Worm (Caenorhabditis elegans): Measurements from ENCODE around the gene dmd-7.
A peak's percentile ranks its signal among the peaks of the same experiment; 100 is the strongest.

The dmd-7 gene

DNA sequence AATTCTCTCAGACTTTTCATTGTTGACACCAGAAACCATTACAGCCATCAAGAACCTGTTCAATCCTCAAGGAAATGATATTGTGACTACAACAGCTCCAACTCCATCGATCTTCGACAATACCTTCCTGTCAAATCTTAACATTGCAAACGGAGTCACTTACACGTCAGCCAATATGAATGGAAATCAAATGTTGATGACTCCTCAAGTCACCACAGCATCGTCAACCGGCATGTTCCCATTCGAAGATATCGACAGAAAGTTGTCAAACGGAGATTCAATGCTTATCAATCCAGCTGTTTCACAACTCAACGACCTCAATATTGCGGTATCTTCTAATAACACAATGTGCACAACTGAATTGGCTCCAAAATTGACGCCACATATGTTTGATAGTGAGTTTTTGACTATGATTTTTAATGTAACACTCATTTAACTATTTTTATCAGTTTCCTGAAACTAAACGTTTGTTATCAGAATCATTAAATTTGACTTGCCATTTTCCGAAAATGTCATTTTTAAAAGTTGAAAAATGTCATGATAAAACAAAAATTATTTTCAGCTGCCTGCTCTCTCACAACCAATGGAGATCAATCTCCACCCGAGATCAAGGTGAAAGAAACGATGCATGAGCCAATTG, 4.3 kb downstream of the dmd-7 start:
- TF ChIP-seq fax-1 (tag; optimal IDR thresholded peaks at IDR 0.05), result no peak
- TF ChIP-seq ceh-9 (tag; optimal IDR thresholded peaks at IDR 0.05), result no peak
- no peak for TF ChIP-seq K02D7.2 (tag; optimal IDR thresholded peaks at IDR 0.05)
- no peak for TF ChIP-seq dve-1 (tag; optimal IDR thresholded peaks at IDR 0.05)
- TF ChIP-seq ceh-18 (tag; optimal IDR thresholded peaks at IDR 0.05), result no peak
- TF ChIP-seq madf-2 (tag; optimal IDR thresholded peaks at IDR 0.05), result no peak
- no peak for TF ChIP-seq zip-5 (tag; optimal IDR thresholded peaks at IDR 0.05)
- no peak for TF ChIP-seq sox-2 (GFP tag; IDR thresholded peaks at IDR 0.05)
- TF ChIP-seq unc-3 (GFP tag; conservative IDR thresholded peaks at IDR 0.05), result no peak
- no peak for TF ChIP-seq unc-3 (tag; optimal IDR thresholded peaks at IDR 0.05)

DNA sequence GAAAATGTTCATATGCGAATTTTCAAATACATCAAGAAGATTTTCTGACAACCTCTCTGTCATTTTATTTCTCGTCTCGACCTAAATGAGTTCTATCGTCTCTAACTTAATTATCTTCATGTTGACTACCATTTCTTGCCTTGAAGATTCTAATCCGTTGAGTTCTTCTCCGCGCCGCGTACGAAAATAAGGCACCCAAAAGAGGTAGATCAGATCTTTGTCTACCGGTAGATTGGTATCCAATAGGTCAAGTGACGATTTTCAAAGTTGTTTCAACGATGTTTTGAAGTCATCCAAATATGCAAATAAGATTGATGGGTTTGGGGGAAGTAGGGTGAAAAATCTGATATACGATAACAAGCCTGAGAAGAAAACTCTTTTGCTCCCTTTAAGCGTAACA, 7.2 kb downstream of the dmd-7 start:
- TF ChIP-seq dve-1 (tag; optimal IDR thresholded peaks at IDR 0.05) (no peak), ceh-19 (GFP tag; optimal IDR thresholded peaks at IDR 0.05) (no peak), pha-4 (tag; optimal IDR thresholded peaks at IDR 0.05) (no peak), ceh-18 (tag; optimal IDR thresholded peaks at IDR 0.05) (no peak), gmeb-2 (tag; optimal IDR thresholded peaks at IDR 0.05) (no peak), npax-4 (tag; optimal IDR thresholded peaks at IDR 0.05) (no peak), unc-55 (GFP tag; optimal IDR thresholded peaks at IDR 0.05) (no peak)

DNA sequence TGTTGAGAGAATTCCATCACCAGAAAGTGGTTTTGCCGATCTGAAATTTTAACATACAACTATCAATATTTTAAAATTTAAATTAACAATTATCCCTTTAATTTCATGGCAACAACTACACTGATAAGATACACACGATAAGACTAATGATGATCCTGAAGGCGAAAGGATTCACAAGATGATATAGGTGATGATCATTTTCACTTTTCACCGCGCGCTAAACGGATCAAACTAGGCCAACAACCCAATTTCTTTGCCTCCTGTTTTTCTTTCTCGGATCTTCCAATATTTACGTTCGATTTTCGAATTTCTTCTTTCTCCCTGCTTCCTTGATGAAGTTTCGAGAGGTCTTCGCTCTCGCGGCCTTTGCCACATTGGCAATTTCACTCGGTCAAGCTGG, 12.4 kb downstream of the dmd-7 start, which contains the start of gene K08B12.1:
K08B12.1 (plus strand) TSS at position 229 of the 400 bp plus-strand sequence.
- TF ChIP-seq lim-6 (tag; optimal IDR thresholded peaks at IDR 0.05), result no peak
- no peak for TF ChIP-seq ceh-18 (tag; optimal IDR thresholded peaks at IDR 0.05)
- no peak for TF ChIP-seq odd-2 (tag; optimal IDR thresholded peaks at IDR 0.05)
- TF ChIP-seq tbx-2 (tag; optimal IDR thresholded peaks at IDR 0.05), result no peak
- TF ChIP-seq pros-1 (tag; optimal IDR thresholded peaks at IDR 0.05), result no peak
- TF ChIP-seq elt-2 (tag; optimal IDR thresholded peaks at IDR 0.05), result no peak
- TF ChIP-seq pax-1 (tag; optimal IDR thresholded peaks at IDR 0.05), result no peak
- no peak for TF ChIP-seq eyg-1 (tag; optimal IDR thresholded peaks at IDR 0.05)
- no peak for TF ChIP-seq ztf-16 (tag; optimal IDR thresholded peaks at IDR 0.05)
- TF ChIP-seq syd-9 (tag; optimal IDR thresholded peaks at IDR 0.05), result no peak
- TF ChIP-seq ceh-31 (tag; optimal IDR thresholded peaks at IDR 0.05), result no peak
- no peak for TF ChIP-seq unc-55 (GFP tag; optimal IDR thresholded peaks at IDR 0.05)
- TF ChIP-seq rnt-1 (tag; optimal IDR thresholded peaks at IDR 0.05), result no peak
- no peak for TF ChIP-seq fkh-10 (GFP tag; optimal IDR thresholded peaks at IDR 0.05)
- no peak for TF ChIP-seq npax-4 (tag; optimal IDR thresholded peaks at IDR 0.05)
- no peak for TF ChIP-seq ceh-45 (GFP tag; IDR thresholded peaks at IDR 0.05)
- no peak for TF ChIP-seq sox-4 (tag; optimal IDR thresholded peaks at IDR 0.05)
- TF ChIP-seq ceh-14 (tag; optimal IDR thresholded peaks at IDR 0.05), result no peak
- TF ChIP-seq F13H6.1 (tag; optimal IDR thresholded peaks at IDR 0.05), result no peak
- TF ChIP-seq pha-4 (tag; optimal IDR thresholded peaks at IDR 0.05), result no peak

DNA sequence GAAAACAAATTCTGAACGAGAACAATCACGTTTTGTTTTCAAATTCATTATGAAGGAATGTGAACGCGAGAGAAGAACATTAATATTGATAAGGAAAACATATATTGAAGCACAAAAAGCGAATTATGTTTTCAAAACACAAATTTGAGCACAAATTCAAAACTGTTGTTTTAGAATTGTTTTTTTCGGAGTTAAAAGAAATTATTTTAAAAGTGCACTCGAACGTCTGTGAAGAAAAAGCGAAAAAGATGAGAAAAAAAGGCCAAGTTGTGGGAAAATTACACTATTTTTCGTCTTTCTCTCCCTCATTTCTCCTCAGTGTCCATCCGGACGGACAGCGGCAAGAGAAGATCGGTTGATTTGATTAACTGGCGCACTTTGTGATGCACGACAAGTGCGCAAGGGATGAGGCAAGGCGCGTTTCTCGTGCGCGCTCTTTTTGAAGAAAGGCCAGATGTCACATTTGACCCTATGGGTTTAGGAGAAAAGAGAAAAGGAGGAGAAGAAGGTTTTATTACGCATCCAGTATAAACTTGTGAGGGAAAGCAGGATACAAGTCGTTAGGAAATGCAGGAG, 20.6 kb downstream of the dmd-7 start, which contains the start of gene mrck-1:
mrck-1 (minus strand) TSS at position 51 of the 576 bp plus-strand sequence.
- TF ChIP-seq ceh-24 (tag; optimal IDR thresholded peaks at IDR 0.05), result peak; percentile 19
- TF ChIP-seq ttx-3 (tag; optimal IDR thresholded peaks at IDR 0.05), result peak; percentile 64
- peak; percentile 80 for TF ChIP-seq sdc-2 (tag; optimal IDR thresholded peaks at IDR 0.05)
- TF ChIP-seq fkh-6 (tag; optimal IDR thresholded peaks at IDR 0.05), result peak; percentile 66
- peak; percentile 78 for TF ChIP-seq T23F11.4 (GFP tag; optimal IDR thresholded peaks at IDR 0.05)
- peak; percentile 78 for TF ChIP-seq ref-2 (tag; optimal IDR thresholded peaks at IDR 0.05)
- peak; percentile 54 for TF ChIP-seq ahr-1 (tag; optimal IDR thresholded peaks at IDR 0.05)
- TF ChIP-seq pat-9 (tag; optimal IDR thresholded peaks at IDR 0.05), result peak; percentile 92
- peak; percentile 80 for TF ChIP-seq dve-1 (tag; optimal IDR thresholded peaks at IDR 0.05)
- TF ChIP-seq ama-1 (optimal IDR thresholded peaks at IDR 0.05), result no peak
- peak; percentile 2 for TF ChIP-seq ceh-22 (tag; optimal IDR thresholded peaks at IDR 0.05)
- peak; percentile 80 for TF ChIP-seq hlh-30 (tag; optimal IDR thresholded peaks at IDR 0.05; ENCODE audit: insufficient read depth)
- TF ChIP-seq nfya-1 (tag; optimal IDR thresholded peaks at IDR 0.05), result peak; percentile 96
- peak; percentile 16 for TF ChIP-seq dmd-4 (tag; optimal IDR thresholded peaks at IDR 0.05; ENCODE audit: borderline replicate concordance)
- TF ChIP-seq pha-4 (tag; optimal IDR thresholded peaks at IDR 0.05), result no peak
- peak; percentile 62 for TF ChIP-seq lim-6 (tag; optimal IDR thresholded peaks at IDR 0.05)
- TF ChIP-seq unc-55 (GFP tag; optimal IDR thresholded peaks at IDR 0.05), result peak; percentile 97
- TF ChIP-seq sox-4 (tag; optimal IDR thresholded peaks at IDR 0.05), result peak; percentile 77
- TF ChIP-seq pag-3 (tag; optimal IDR thresholded peaks at IDR 0.05; ENCODE audit: borderline replicate concordance), result peak; percentile 67
- peak; percentile 87 for TF ChIP-seq K09A11.1 (tag; optimal IDR thresholded peaks at IDR 0.05; ENCODE audit: insufficient read depth)
- TF ChIP-seq unc-86 (tag; optimal IDR thresholded peaks at IDR 0.05), result peak; percentile 45

All from whole organism, late embryonic.